Fruit fly (Drosophila melanogaster): ENCODE results near the gene CG14983.

- TF ChIP-seq zf30C (GFP tag; optimal IDR thresholded peaks at IDR 0.05) (no peak), tin (GFP tag; optimal IDR thresholded peaks at IDR 0.05) (peak; percentile 55), CG7839 (tag; optimal IDR thresholded peaks at IDR 0.05) (peak; percentile 40), CG10543 (GFP tag; optimal IDR thresholded peaks at IDR 0.05) (peak; percentile 57), CG8281 (tag; optimal IDR thresholded peaks at IDR 0.05) (peak; percentile 38), rib (GFP tag; IDR thresholded peaks at IDR 0.05) (no peak), dmrt11E (tag; optimal IDR thresholded peaks at IDR 0.05) (no peak), kah (GFP tag; optimal IDR thresholded peaks at IDR 0.05) (peak; percentile 53), Stat92E (GFP tag; optimal IDR thresholded peaks at IDR 0.05) (no peak), Atf6 (GFP tag; IDR thresholded peaks at IDR 0.05) (peak; percentile 67), Rx (GFP tag; IDR thresholded peaks at IDR 0.05) (no peak), Sox100B (GFP tag; optimal IDR thresholded peaks at IDR 0.05) (peak; percentile 85), wdn (GFP tag; IDR thresholded peaks at IDR 0.05) (no peak)
Observed at dm6 chr3L:3935567-3936207, 13.4 kb downstream of the CG14983 start, which contains the start of gene Eip63F-1.
